Fruit fly (Drosophila melanogaster): ENCODE measurements around the gene tim.

tim gene

dm6 chr2L:3452286-3452685 lies 55.6 kb downstream of the tim start, which contains the start of gene CG12795 (continued):
- TF ChIP-seq CG7987 (GFP tag; optimal IDR thresholded peaks at IDR 0.05), result no peak
- no peak; the same call in 2 of the 3 replicates for TF ChIP-seq row (GFP tag; IDR thresholded peaks at IDR 0.05)
- TF ChIP-seq Scr (GFP tag; IDR thresholded peaks at IDR 0.05; ENCODE audit: partially characterized antibody), result 0 out of 2 replicates have a peak, but pooled peaks have one; percentile 9
- TF ChIP-seq so (GFP tag; IDR thresholded peaks at IDR 0.05), result no peak
- no peak for TF ChIP-seq nau (GFP tag; optimal IDR thresholded peaks at IDR 0.05)
- no peak for TF ChIP-seq Spps (tag; optimal IDR thresholded peaks at IDR 0.05)
- TF ChIP-seq Fer2 (tag; optimal IDR thresholded peaks at IDR 0.05), result no peak
- no peak for TF ChIP-seq Dek (tag; optimal IDR thresholded peaks at IDR 0.05)
- no peak for TF ChIP-seq Vsx1 (GFP tag; optimal IDR thresholded peaks at IDR 0.05)
- no peak for TF ChIP-seq grau (tag; optimal IDR thresholded peaks at IDR 0.05)
- no peak for TF ChIP-seq gt (GFP tag; IDR thresholded peaks at IDR 0.05)
- TF ChIP-seq CG11695 (GFP tag; IDR thresholded peaks at IDR 0.05), result no peak
- no peak for TF ChIP-seq CG7271 (tag; optimal IDR thresholded peaks at IDR 0.05)
- no peak for TF ChIP-seq CG34422 (GFP tag; IDR thresholded peaks at IDR 0.05)
- TF ChIP-seq pzg (GFP tag; optimal IDR thresholded peaks at IDR 0.05), result peak; percentile 54

DNA sequence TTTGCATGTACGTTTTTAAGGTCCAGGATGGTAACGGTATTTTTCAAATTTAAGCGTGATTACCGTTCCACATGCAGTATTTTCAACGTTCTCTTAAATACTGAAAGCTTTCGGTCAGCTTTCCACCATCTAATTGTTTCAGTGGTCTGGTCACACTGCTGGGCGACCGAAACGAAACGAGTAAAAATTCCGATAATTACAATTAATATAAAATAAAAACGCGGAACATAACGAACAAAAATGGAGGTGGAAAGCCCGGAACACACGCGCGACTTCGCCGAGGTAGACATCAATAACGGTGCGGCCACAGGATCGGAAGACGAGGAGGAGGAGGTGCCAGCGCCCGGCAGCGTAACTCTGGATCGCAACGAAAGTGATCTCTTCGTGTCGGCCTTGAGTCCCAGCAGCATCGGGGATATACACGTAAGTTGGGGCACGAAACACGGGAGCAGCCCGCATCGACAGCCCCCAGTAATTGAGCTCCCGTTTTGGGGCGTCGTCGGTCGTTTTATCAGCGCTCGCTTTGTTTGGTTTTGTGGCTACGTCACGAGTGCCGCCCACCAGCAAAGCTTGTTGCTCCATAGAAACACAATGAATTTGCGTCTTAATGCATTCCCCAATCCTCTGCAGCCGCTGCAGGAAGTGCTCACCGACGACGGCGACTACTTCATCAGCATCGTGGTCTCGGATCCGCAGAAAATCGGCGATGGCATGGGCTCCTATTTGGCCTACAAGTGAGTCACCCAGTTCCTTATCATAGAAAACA lies 58.2 kb downstream of the tim start, which contains the start of gene Snx1:
Snx1 (plus strand) TSS at position 129 of the 766 bp plus-strand sequence.
- TF ChIP-seq CG13287 (GFP tag; IDR thresholded peaks at IDR 0.05; ENCODE audit: partially characterized antibody) (peak; percentile 57; the same call in 1 of the 2 replicates), Pdp1 (GFP tag; optimal IDR thresholded peaks at IDR 0.05) (peak in 1 of 2 experiments; percentile 4), CG12155 (GFP tag; optimal IDR thresholded peaks at IDR 0.05) (peak; percentile 18), pzg (GFP tag; optimal IDR thresholded peaks at IDR 0.05) (peak; percentile 71), YL-1 (GFP tag; optimal IDR thresholded peaks at IDR 0.05) (peak; percentile 51), pfk (GFP tag; optimal IDR thresholded peaks at IDR 0.05) (no peak), Sox100B (GFP tag; optimal IDR thresholded peaks at IDR 0.05) (no peak), Xrp1 (GFP tag; IDR thresholded peaks at IDR 0.05) (no peak), CG1832 (GFP tag; optimal IDR thresholded peaks at IDR 0.05) (no peak), Bgb (GFP tag; IDR thresholded peaks at IDR 0.05; ENCODE audit: partially characterized antibody) (peak; percentile 8; the same call in 1 of the 2 replicates), gfzf (GFP tag; optimal IDR thresholded peaks at IDR 0.05) (peak; percentile 75), CTCF (GFP tag; optimal IDR thresholded peaks at IDR 0.05) (no peak), sug (tag; optimal IDR thresholded peaks at IDR 0.05) (peak; percentile 97), onecut (GFP tag; IDR thresholded peaks at IDR 0.05) (0 out of 2 replicates have a peak, but pooled peaks have one; percentile 4), CG4617 (GFP tag; optimal IDR thresholded peaks at IDR 0.05; ENCODE audit: borderline replicate concordance) (peak; percentile 35), Abd-B (GFP tag; optimal IDR thresholded peaks at IDR 0.05) (peak; percentile 35), Atf-2 (GFP tag; optimal IDR thresholded peaks at IDR 0.05) (no peak), Med (GFP tag) (peak; percentile 71), E2f2 (GFP tag; IDR thresholded peaks at IDR 0.05) (peak; percentile 35; the same call in 1 of the 2 replicates), MESR4 (GFP tag; optimal IDR thresholded peaks at IDR 0.05) (peak; percentile 54), nerfin-1 (tag; optimal IDR thresholded peaks at IDR 0.05) (peak; percentile 31), CG3163 (GFP tag; optimal IDR thresholded peaks at IDR 0.05) (no peak), CG9797 (GFP tag; optimal IDR thresholded peaks at IDR 0.05) (peak; percentile 61), MBD-R2 (GFP tag; IDR thresholded peaks at IDR 0.05) (peak; percentile 67), CG3281 (GFP tag; optimal IDR thresholded peaks at IDR 0.05) (no peak), stwl (tag; optimal IDR thresholded peaks at IDR 0.05) (peak; percentile 79), Dll (GFP tag; IDR thresholded peaks at IDR 0.05; ENCODE audit: partially characterized antibody) (no peak), Dp (GFP tag; optimal IDR thresholded peaks at IDR 0.05) (peak; percentile 60), ftz-f1 (GFP tag; optimal IDR thresholded peaks at IDR 0.05) (peak; percentile 60), sd (tag; optimal IDR thresholded peaks at IDR 0.05) (no peak), CG34422 (GFP tag; IDR thresholded peaks at IDR 0.05) (peak; percentile 47; the same call in 1 of the 3 replicates), Deaf1 (tag; optimal IDR thresholded peaks at IDR 0.05) (peak; percentile 84), CG12659 (GFP tag; optimal IDR thresholded peaks at IDR 0.05) (peak; percentile 49), exex (tag; optimal IDR thresholded peaks at IDR 0.05) (peak; percentile 53)
